Worm (Caenorhabditis elegans): ENCODE data around the gene M57.1.

The M57.1 gene

DNA sequence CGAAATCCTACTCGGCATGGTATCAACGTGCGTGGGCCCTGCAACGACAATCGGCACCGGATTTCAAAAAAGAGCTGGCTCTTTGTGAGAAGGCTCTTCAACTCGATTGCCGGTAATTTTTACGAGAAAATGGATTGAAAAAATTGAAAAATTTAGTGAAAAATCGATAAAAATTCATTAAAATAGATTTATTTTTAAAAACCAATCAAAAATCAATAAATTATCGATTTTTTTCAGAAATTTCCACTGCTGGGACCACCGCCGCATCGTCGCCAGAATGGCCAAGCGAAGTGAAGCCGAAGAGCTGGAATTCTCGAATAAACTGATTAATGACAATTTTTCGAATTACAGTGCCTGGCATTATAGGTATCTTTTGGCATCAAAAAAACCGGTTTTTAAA lies 4.4 kb upstream of the M57.1 start:
- no peak for TF ChIP-seq ceh-16 (tag; optimal IDR thresholded peaks at IDR 0.05)
- no peak for TF ChIP-seq egl-27 (tag; optimal IDR thresholded peaks at IDR 0.05)
- TF ChIP-seq ceh-28 (tag; optimal IDR thresholded peaks at IDR 0.05) = peak; percentile 70
- no peak for TF ChIP-seq ztf-11 (tag; optimal IDR thresholded peaks at IDR 0.05)
- no peak for TF ChIP-seq ZK546.5 (tag; optimal IDR thresholded peaks at IDR 0.05)
- TF ChIP-seq ama-1 (optimal IDR thresholded peaks at IDR 0.05) = no peak
- no peak for TF ChIP-seq nhr-23 (tag; optimal IDR thresholded peaks at IDR 0.05)

- TF ChIP-seq egl-27 (tag; optimal IDR thresholded peaks at IDR 0.05) (no peak), nhr-43 (tag; optimal IDR thresholded peaks at IDR 0.05; ENCODE audit: poor library complexity, severe bottlenecking) (no peak), ceh-82 (tag; optimal IDR thresholded peaks at IDR 0.05) (no peak), ceh-28 (tag; optimal IDR thresholded peaks at IDR 0.05) (peak; percentile 93), mml-1 (tag; optimal IDR thresholded peaks at IDR 0.05) (no peak), nhr-11 (tag; optimal IDR thresholded peaks at IDR 0.05) (no peak)
Measured at ce11 chrIV:3531535-3531934, 732 bp upstream of the M57.1 start.

DNA sequence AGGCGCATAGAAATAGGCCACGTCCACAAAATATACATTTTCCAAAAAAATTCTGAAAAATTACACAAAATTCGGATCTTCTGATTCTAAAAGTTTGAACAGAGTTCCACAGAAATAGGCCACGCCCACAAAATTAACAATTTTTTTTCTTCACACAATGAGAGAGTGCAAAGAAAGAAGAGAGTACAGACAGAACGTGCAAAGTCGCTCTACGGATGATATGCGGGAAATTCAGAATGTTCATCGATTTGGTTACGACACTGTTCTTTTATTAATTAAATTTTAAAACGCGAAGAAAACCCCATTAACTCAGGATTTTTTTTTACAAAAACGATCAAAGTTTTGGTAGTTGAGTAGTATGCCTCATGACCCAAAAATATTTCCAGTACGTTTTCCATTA lies 722 bp downstream of the M57.1 start:
- TF ChIP-seq pha-4 (tag; optimal IDR thresholded peaks at IDR 0.05) (peak; percentile 48), mml-1 (tag; optimal IDR thresholded peaks at IDR 0.05) (no peak), hmg-11 (tag; optimal IDR thresholded peaks at IDR 0.05) (peak; percentile 26), nhr-25 (tag; optimal IDR thresholded peaks at IDR 0.05) (peak; percentile 15), elt-1 (tag; optimal IDR thresholded peaks at IDR 0.05) (no peak), lin-15B (tag; optimal IDR thresholded peaks at IDR 0.05) (peak; percentile 46), nfya-1 (tag; optimal IDR thresholded peaks at IDR 0.05; ENCODE audit: insufficient read depth) (peak; percentile 35)

DNA sequence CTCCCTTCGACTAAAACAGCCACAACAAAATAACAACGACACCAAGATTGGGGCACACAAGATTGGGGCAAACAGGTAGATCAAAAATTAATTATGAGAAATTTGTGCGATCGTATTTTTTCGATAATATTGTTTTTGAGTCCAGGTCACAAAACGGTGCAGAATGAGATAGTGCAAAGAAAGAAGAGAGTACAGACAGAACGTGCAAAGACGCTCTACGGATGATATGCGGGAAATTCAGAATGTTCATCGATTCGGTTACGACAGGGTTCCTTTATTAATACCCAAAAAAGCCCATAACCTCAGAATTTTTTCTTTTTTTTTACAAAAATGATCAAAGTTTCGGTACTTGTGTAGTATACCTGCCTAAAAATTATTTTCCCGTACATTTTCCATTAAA lies 7.0 kb downstream of the M57.1 start:
- TF ChIP-seq R02D3.7 (tag; optimal IDR thresholded peaks at IDR 0.05) (no peak), eor-1 (tag; optimal IDR thresholded peaks at IDR 0.05) (no peak), elt-2 (tag; optimal IDR thresholded peaks at IDR 0.05) (no peak), hmg-11 (tag; optimal IDR thresholded peaks at IDR 0.05) (peak; percentile 15)

DNA sequence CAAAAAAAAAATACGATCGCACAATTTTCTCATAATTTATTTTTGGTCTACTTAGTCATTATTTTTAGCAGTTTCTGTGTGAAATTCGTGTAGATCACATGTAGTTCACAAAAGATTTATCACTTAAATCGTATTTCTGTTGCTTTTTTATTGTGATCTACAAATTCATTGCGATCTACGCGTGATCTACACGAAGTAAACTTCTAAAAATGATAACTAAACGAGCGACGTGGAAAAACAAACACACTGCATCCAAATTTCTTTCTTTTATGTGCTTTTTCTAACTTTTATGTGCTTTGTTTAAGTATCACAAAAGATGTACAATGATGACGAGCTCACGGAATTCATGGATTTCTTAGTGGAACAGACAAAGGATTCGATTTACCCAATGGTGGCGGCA lies 7.6 kb downstream of the M57.1 start, which contains the start of gene B0212.3:
Gene B0212.3, plus strand, starts transcription at position 301 of the 400 bp plus-strand sequence.
- no peak for TF ChIP-seq unc-62 (GFP tag; optimal IDR thresholded peaks at IDR 0.05)
- TF ChIP-seq nhr-77 (tag; optimal IDR thresholded peaks at IDR 0.05) = no peak
- no peak for TF ChIP-seq fkh-10 (GFP tag; optimal IDR thresholded peaks at IDR 0.05)
- TF ChIP-seq skn-1 (tag; optimal IDR thresholded peaks at IDR 0.05) = no peak
- no peak for TF ChIP-seq ZK546.5 (tag; optimal IDR thresholded peaks at IDR 0.05)
- no peak for TF ChIP-seq lin-39 (tag; optimal IDR thresholded peaks at IDR 0.05)
- TF ChIP-seq nhr-11 (tag; optimal IDR thresholded peaks at IDR 0.05) = no peak
- no peak for TF ChIP-seq hmg-11 (tag; optimal IDR thresholded peaks at IDR 0.05)
- no peak for TF ChIP-seq nhr-12 (tag; optimal IDR thresholded peaks at IDR 0.05)
- no peak for TF ChIP-seq elt-1 (tag; optimal IDR thresholded peaks at IDR 0.05)
- TF ChIP-seq ceh-16 (tag; optimal IDR thresholded peaks at IDR 0.05) = no peak
- TF ChIP-seq jun-1 (tag; optimal IDR thresholded peaks at IDR 0.05) = no peak
- no peak for TF ChIP-seq ceh-28 (tag; optimal IDR thresholded peaks at IDR 0.05)
- TF ChIP-seq nhr-23 (tag; optimal IDR thresholded peaks at IDR 0.05) = no peak
- no peak for TF ChIP-seq lsy-12 (tag; optimal IDR thresholded peaks at IDR 0.05)
- TF ChIP-seq tbx-2 (tag; optimal IDR thresholded peaks at IDR 0.05) = no peak
- no peak for TF ChIP-seq pha-4 (tag; optimal IDR thresholded peaks at IDR 0.05)
- no peak for TF ChIP-seq nhr-25 (tag; optimal IDR thresholded peaks at IDR 0.05)

DNA sequence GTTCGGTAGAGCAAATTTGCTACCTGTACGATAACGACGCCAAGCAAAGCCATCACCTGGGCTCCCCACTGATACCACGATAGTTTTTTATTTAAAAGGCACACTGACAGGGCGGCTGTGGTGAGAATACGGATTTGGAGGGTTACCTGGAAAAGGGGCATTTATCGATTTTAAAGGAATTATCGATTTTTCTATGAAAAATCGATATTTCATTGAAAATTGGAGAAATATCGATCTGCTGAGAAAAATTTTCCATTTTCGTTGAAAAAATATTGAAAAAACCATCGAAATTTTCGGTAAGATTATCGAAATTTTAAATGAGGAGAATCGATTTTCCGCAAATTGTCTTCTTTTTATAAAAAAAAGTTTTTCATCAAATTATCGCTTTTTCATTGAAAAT lies 12.8 kb downstream of the M57.1 start:
- peak; percentile 85 for TF ChIP-seq ceh-28 (tag; optimal IDR thresholded peaks at IDR 0.05)
- TF ChIP-seq ama-1 (optimal IDR thresholded peaks at IDR 0.05) = no peak

DNA sequence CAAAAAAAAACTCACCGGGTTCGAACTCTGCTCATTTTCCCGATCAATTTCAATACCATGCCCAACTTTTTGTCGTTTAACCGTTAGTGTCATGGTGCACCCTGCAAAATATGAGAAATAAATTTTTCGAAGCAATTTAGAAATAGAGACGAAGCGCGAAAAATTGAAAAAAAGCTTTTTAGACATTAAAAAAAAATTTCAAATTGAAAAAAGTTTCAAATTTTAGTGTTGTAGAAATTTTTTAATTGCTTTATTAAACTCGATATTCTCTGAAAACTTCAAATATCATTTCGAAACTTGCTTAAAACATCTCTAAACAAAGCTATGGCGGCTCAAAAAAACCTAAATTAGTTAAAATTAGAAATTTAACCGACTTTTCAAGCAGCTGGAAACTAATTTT lies 15.2 kb downstream of the M57.1 start, which contains the start of gene nstp-6:
Gene nstp-6, minus strand, starts transcription at position 101 of the 400 bp plus-strand sequence.
- TF ChIP-seq unc-39 (tag; optimal IDR thresholded peaks at IDR 0.05) (no peak), elt-1 (tag; optimal IDR thresholded peaks at IDR 0.05) (no peak), skn-1 (tag; optimal IDR thresholded peaks at IDR 0.05) (no peak), egl-27 (tag; optimal IDR thresholded peaks at IDR 0.05) (no peak), lsy-12 (tag; optimal IDR thresholded peaks at IDR 0.05) (no peak), mdl-1 (tag; optimal IDR thresholded peaks at IDR 0.05) (no peak), ZK546.5 (tag; optimal IDR thresholded peaks at IDR 0.05) (no peak), tbx-2 (tag; optimal IDR thresholded peaks at IDR 0.05) (no peak), snpc-4 (tag; optimal IDR thresholded peaks at IDR 0.05) (no peak), jun-1 (tag; optimal IDR thresholded peaks at IDR 0.05) (no peak), lin-15B (tag; optimal IDR thresholded peaks at IDR 0.05) (no peak), aly-2 (tag; optimal IDR thresholded peaks at IDR 0.05) (no peak), nhr-77 (tag; optimal IDR thresholded peaks at IDR 0.05) (no peak)

Measured in whole organism, L3 larva.